Fruit fly (Drosophila melanogaster) whole organism: ENCODE results near the gene rho-5.

ENCODE experiments used
- CG8478 ChIP-seq: fragments of >200 bp; optimal IDR thresholded peaks from 2 replicates; lab custom pipeline; 2018; ENCODE audit warnings: inconsistent platforms
- Dll ChIP-seq: fragments of >200 bp; optimal IDR thresholded peaks from 2 replicates; lab custom pipeline; 2017
- pan ChIP-seq: fragments of >200 bp; optimal IDR thresholded peaks from 2 replicates; lab custom pipeline; 2017
- psq ChIP-seq: fragments of >200 bp; optimal IDR thresholded peaks from 2 replicates; lab custom pipeline; 2017
- usp ChIP-seq: fragments of >200 bp; optimal IDR thresholded peaks from 2 replicates; lab custom pipeline; 2017; ENCODE audit warnings: missing biosample characterization, missing genetic modification characterization, mixed read lengths

- TF ChIP-seq usp (GFP tag; lab: Kevin White, UChicago), result no peak
- TF ChIP-seq CG8478, result no peak
- no peak for TF ChIP-seq psq (lab: Kevin White, UChicago)
- no peak for TF ChIP-seq pan (lab: Kevin White, UChicago)
- TF ChIP-seq Dll (lab: Kevin White, UChicago), result no peak
Observed at dm6 chr2L:10366525-10366924, 7.2 kb downstream of the rho-5 start, which contains the start of gene CG5056.
